Fruit fly (Drosophila melanogaster): ENCODE measurements around the gene slou.

- no peak for TF ChIP-seq CTCF (optimal IDR thresholded peaks at IDR 0.05)
- TF ChIP-seq CG8478 (optimal IDR thresholded peaks at IDR 0.05), result no peak
Observed at dm6 chr3R:21569049-21569448, 12.1 kb upstream of the slou start, which contains the start of gene CG15498.
